Worm (Caenorhabditis elegans): Measurements from ENCODE around the gene C56E6.4.

C56E6.4 gene

DNA sequence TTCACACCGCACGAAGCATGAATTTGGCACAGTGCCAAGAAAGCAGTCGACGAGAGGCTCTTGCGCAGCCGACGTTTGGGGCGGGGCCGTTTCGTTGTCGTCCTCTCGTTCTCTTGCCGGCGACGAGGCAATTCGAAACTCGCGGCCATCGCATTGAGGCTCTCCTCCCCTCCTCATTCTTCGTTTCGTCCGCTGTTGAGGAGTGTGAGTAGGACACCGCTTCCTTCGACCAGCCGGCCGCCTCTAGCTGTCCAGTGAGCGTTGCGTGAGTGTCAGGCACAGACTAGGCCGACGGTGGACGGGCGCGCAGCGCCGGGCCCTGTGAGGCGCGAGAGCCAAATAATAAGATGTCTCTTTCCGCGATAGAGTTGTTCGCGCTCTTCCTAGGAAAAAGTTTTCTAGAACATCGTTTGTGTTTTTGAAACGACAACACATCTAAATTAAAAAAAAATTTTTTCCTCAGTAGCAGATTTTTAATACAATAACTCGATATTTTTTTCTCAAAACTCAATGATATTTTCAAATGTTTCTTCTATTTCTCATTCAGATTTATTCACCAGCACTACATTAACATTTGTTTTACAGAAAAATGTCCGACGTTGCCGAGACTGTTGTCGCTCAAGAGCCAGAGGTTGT, 36.6 kb downstream of the C56E6.4 start, which contains the start of the genes T28D9.11 and T28D9.1:
T28D9.11 (minus strand) TSS at position 177 of the 636 bp plus-strand sequence.
T28D9.1 (plus strand) TSS at position 586 of the 636 bp plus-strand sequence.
- peak; percentile 48 for TF ChIP-seq pat-9 (tag; optimal IDR thresholded peaks at IDR 0.05)
- no peak for TF ChIP-seq ceh-30 (tag; optimal IDR thresholded peaks at IDR 0.05)
- no peak for TF ChIP-seq Y22D7AL.16 (tag; optimal IDR thresholded peaks at IDR 0.05)
- peak; percentile 75 for TF ChIP-seq ceh-14 (tag; optimal IDR thresholded peaks at IDR 0.05)
- no peak for TF ChIP-seq madf-2 (tag; optimal IDR thresholded peaks at IDR 0.05)
- no peak for TF ChIP-seq pha-2 (tag; optimal IDR thresholded peaks at IDR 0.05)
- TF ChIP-seq rnt-1 (tag; optimal IDR thresholded peaks at IDR 0.05) = no peak
- no peak for TF ChIP-seq pag-3 (tag; optimal IDR thresholded peaks at IDR 0.05; ENCODE audit: borderline replicate concordance)
- peak; percentile 12 for TF ChIP-seq fkh-6 (tag; optimal IDR thresholded peaks at IDR 0.05)
- TF ChIP-seq pax-1 (tag; optimal IDR thresholded peaks at IDR 0.05) = no peak
- peak; percentile 13 for TF ChIP-seq sox-4 (tag; optimal IDR thresholded peaks at IDR 0.05)
- peak; percentile 28 for TF ChIP-seq ceh-2 (tag; optimal IDR thresholded peaks at IDR 0.05)
- peak; percentile 71 for TF ChIP-seq ceh-19 (GFP tag; optimal IDR thresholded peaks at IDR 0.05)
- TF ChIP-seq lim-6 (tag; optimal IDR thresholded peaks at IDR 0.05) = no peak
- TF ChIP-seq nhr-232 (tag; optimal IDR thresholded peaks at IDR 0.05) = no peak
- peak; percentile 38 for TF ChIP-seq T23F11.4 (GFP tag; optimal IDR thresholded peaks at IDR 0.05)
- no peak for TF ChIP-seq nhr-11 (tag; optimal IDR thresholded peaks at IDR 0.05)
- peak; percentile 41 for TF ChIP-seq ref-2 (tag; optimal IDR thresholded peaks at IDR 0.05)
- no peak for TF ChIP-seq ceh-45 (GFP tag; IDR thresholded peaks at IDR 0.05)
- peak; percentile 64 for TF ChIP-seq nfya-1 (tag; optimal IDR thresholded peaks at IDR 0.05)
- TF ChIP-seq hlh-13 (GFP tag; optimal IDR thresholded peaks at IDR 0.05) = no peak
- no peak for TF ChIP-seq ttx-3 (tag; optimal IDR thresholded peaks at IDR 0.05)
- TF ChIP-seq tbx-7 (tag; optimal IDR thresholded peaks at IDR 0.05) = no peak
- TF ChIP-seq elt-4 (tag; optimal IDR thresholded peaks at IDR 0.05) = no peak
- peak; percentile 10 for TF ChIP-seq fkh-10 (GFP tag; optimal IDR thresholded peaks at IDR 0.05)
- TF ChIP-seq F13H6.1 (tag; optimal IDR thresholded peaks at IDR 0.05) = no peak
- TF ChIP-seq pqm-1 (tag; optimal IDR thresholded peaks at IDR 0.05) = no peak
- TF ChIP-seq ceh-6 (GFP tag; optimal IDR thresholded peaks at IDR 0.05) = peak; percentile 31
- TF ChIP-seq ceh-31 (tag; optimal IDR thresholded peaks at IDR 0.05) = peak; percentile 80
- peak; percentile 37 for TF ChIP-seq sdc-2 (tag; optimal IDR thresholded peaks at IDR 0.05)
- peak; percentile 46 for TF ChIP-seq unc-42 (tag; optimal IDR thresholded peaks at IDR 0.05)
- peak; percentile 49 for TF ChIP-seq C08G9.2 (tag; optimal IDR thresholded peaks at IDR 0.05)
- no peak for TF ChIP-seq ceh-9 (tag; optimal IDR thresholded peaks at IDR 0.05)
- no peak for TF ChIP-seq ztf-16 (tag; optimal IDR thresholded peaks at IDR 0.05)
- peak; percentile 5 for TF ChIP-seq dve-1 (tag; optimal IDR thresholded peaks at IDR 0.05)
- TF ChIP-seq pros-1 (tag; optimal IDR thresholded peaks at IDR 0.05) = peak; percentile 49
- no peak for TF ChIP-seq ahr-1 (tag; optimal IDR thresholded peaks at IDR 0.05)
- TF ChIP-seq npax-4 (tag; optimal IDR thresholded peaks at IDR 0.05) = no peak
- no peak for TF ChIP-seq ceh-48 (tag; optimal IDR thresholded peaks at IDR 0.05)
- peak; percentile 59 for TF ChIP-seq unc-55 (GFP tag; optimal IDR thresholded peaks at IDR 0.05)
- TF ChIP-seq C38D4.7 (GFP tag; optimal IDR thresholded peaks at IDR 0.05) = peak; percentile 44
- TF ChIP-seq lin-11 (tag; optimal IDR thresholded peaks at IDR 0.05) = no peak
- no peak for TF ChIP-seq ceh-24 (tag; optimal IDR thresholded peaks at IDR 0.05)
- peak; percentile 61 for TF ChIP-seq syd-9 (tag; optimal IDR thresholded peaks at IDR 0.05)
- no peak for TF ChIP-seq hlh-15 (tag; optimal IDR thresholded peaks at IDR 0.05)
- TF ChIP-seq odd-2 (tag; optimal IDR thresholded peaks at IDR 0.05) = no peak
- TF ChIP-seq unc-86 (tag; optimal IDR thresholded peaks at IDR 0.05) = no peak
- no peak for TF ChIP-seq hlh-30 (tag; optimal IDR thresholded peaks at IDR 0.05; ENCODE audit: insufficient read depth)
- TF ChIP-seq sox-2 (GFP tag; IDR thresholded peaks at IDR 0.05) = 0 out of 2 replicates have a peak, but pooled peaks have one; percentile 10
- TF ChIP-seq elt-2 (tag; optimal IDR thresholded peaks at IDR 0.05) = no peak
- peak; percentile 50 for TF ChIP-seq dmd-4 (tag; optimal IDR thresholded peaks at IDR 0.05; ENCODE audit: borderline replicate concordance)
- TF ChIP-seq ceh-34 (tag; optimal IDR thresholded peaks at IDR 0.05) = peak; percentile 82
